Fruit fly (Drosophila melanogaster): ENCODE results near the gene PolI.

Gene PolI

dm6 chr3R:8261634-8262033 lies 28.3 kb downstream of the PolI start:
- TF ChIP-seq dsf (GFP tag; optimal IDR thresholded peaks at IDR 0.05; ENCODE audit: borderline replicate concordance) (no peak), Vsx2 (GFP tag; optimal IDR thresholded peaks at IDR 0.05; ENCODE audit: partially characterized antibody) (peak; percentile 17)

dm6 chr3R:8264302-8265080 lies 31.2 kb downstream of the PolI start, which contains the start of the genes RPA1 and Mcm2:
Gene RPA1 (minus strand): TSS chr3R:8264451.
Gene Mcm2 (plus strand): TSS chr3R:8264970.
- TF ChIP-seq HLH106 (tag; optimal IDR thresholded peaks at IDR 0.05) (peak; percentile 87), dsf (GFP tag; optimal IDR thresholded peaks at IDR 0.05; ENCODE audit: borderline replicate concordance) (peak; percentile 39), psq (GFP tag; optimal IDR thresholded peaks at IDR 0.05) (peak; percentile 77), pan (optimal IDR thresholded peaks at IDR 0.05) (no peak), OdsH (GFP tag; optimal IDR thresholded peaks at IDR 0.05) (peak; percentile 73), Mio (GFP tag; optimal IDR thresholded peaks at IDR 0.05) (peak; percentile 1), fru (GFP tag; optimal IDR thresholded peaks at IDR 0.05) (peak; percentile 74), Rel (GFP tag; optimal IDR thresholded peaks at IDR 0.05) (no peak), Rel (tag; optimal IDR thresholded peaks at IDR 0.05) (peak; percentile 19), sv (GFP tag; optimal IDR thresholded peaks at IDR 0.05) (peak; percentile 55), foxo (GFP tag; optimal IDR thresholded peaks at IDR 0.05) (peak in 1 of 2 experiments; percentile 89), Sp1 (GFP tag; optimal IDR thresholded peaks at IDR 0.05) (peak; percentile 84), jim (GFP tag; optimal IDR thresholded peaks at IDR 0.05) (peak; percentile 76), br (GFP tag; optimal IDR thresholded peaks at IDR 0.05) (peak; percentile 49), usp (GFP tag; optimal IDR thresholded peaks at IDR 0.05) (no peak), rgr (GFP tag; optimal IDR thresholded peaks at IDR 0.05) (peak; percentile 74), Abd-B (GFP tag; optimal IDR thresholded peaks at IDR 0.05) (no peak), CG9705 (GFP tag; optimal IDR thresholded peaks at IDR 0.05) (peak; percentile 64), woc (GFP tag; optimal IDR thresholded peaks at IDR 0.05) (peak; percentile 81), GATAd (GFP tag; optimal IDR thresholded peaks at IDR 0.05) (peak; percentile 8), CG32264 (GFP tag; optimal IDR thresholded peaks at IDR 0.05) (no peak), h (GFP tag; optimal IDR thresholded peaks at IDR 0.05) (peak; percentile 75), dl (GFP tag; optimal IDR thresholded peaks at IDR 0.05; ENCODE audit: insufficient read depth in 1 of 2, partially characterized antibody in 2 of 2) (no peak), Vsx2 (GFP tag; optimal IDR thresholded peaks at IDR 0.05; ENCODE audit: partially characterized antibody) (no peak), ey (GFP tag; optimal IDR thresholded peaks at IDR 0.05) (peak; percentile 69), Hr83 (GFP tag; optimal IDR thresholded peaks at IDR 0.05; ENCODE audit: poor library complexity, severe bottlenecking) (peak; percentile 73), dmrt93B (GFP tag; optimal IDR thresholded peaks at IDR 0.05) (peak; percentile 83)

dm6 chr3R:8269740-8270139 lies 36.4 kb downstream of the PolI start, which contains the start of gene CG9630:
Gene CG9630 (minus strand): TSS chr3R:8269896.
- TF ChIP-seq Dif (GFP tag; optimal IDR thresholded peaks at IDR 0.05; ENCODE audit: partially characterized antibody), result peak; percentile 13
- TF ChIP-seq Myc (optimal IDR thresholded peaks at IDR 0.05), result peak; percentile 55
- no peak for TF ChIP-seq CG9705 (GFP tag; optimal IDR thresholded peaks at IDR 0.05)

- no peak for TF ChIP-seq Mio (GFP tag; optimal IDR thresholded peaks at IDR 0.05)
- TF ChIP-seq CrebA (GFP tag; optimal IDR thresholded peaks at IDR 0.05; ENCODE audit: borderline replicate concordance), result no peak
- TF ChIP-seq Hr78 (GFP tag; optimal IDR thresholded peaks at IDR 0.05), result no peak
- peak; percentile 56 for TF ChIP-seq psq (GFP tag; optimal IDR thresholded peaks at IDR 0.05)
- no peak for TF ChIP-seq Rel (GFP tag; optimal IDR thresholded peaks at IDR 0.05)
- peak; percentile 23 for TF ChIP-seq Rel (tag; optimal IDR thresholded peaks at IDR 0.05)
- TF ChIP-seq sv (GFP tag; optimal IDR thresholded peaks at IDR 0.05), result no peak
- peak; percentile 63 for TF ChIP-seq rgr (GFP tag; optimal IDR thresholded peaks at IDR 0.05)
- peak; percentile 62 for TF ChIP-seq HLH106 (tag; optimal IDR thresholded peaks at IDR 0.05)
- peak; percentile 65 for TF ChIP-seq ey (GFP tag; optimal IDR thresholded peaks at IDR 0.05)
- TF ChIP-seq Sp1 (GFP tag; optimal IDR thresholded peaks at IDR 0.05), result peak; percentile 10
- TF ChIP-seq lola (GFP tag; optimal IDR thresholded peaks at IDR 0.05), result no peak
- no peak for TF ChIP-seq tai (GFP tag; optimal IDR thresholded peaks at IDR 0.05)
- TF ChIP-seq foxo (GFP tag; optimal IDR thresholded peaks at IDR 0.05), result peak in 1 of 2 experiments; percentile 69
- no peak for TF ChIP-seq Jra (GFP tag; optimal IDR thresholded peaks at IDR 0.05)
- TF ChIP-seq fru (GFP tag; optimal IDR thresholded peaks at IDR 0.05), result peak; percentile 70
- peak; percentile 60 for TF ChIP-seq OdsH (GFP tag; optimal IDR thresholded peaks at IDR 0.05)
- TF ChIP-seq h (GFP tag; optimal IDR thresholded peaks at IDR 0.05), result peak; percentile 79
- peak; percentile 71 for TF ChIP-seq br (GFP tag; optimal IDR thresholded peaks at IDR 0.05)
Observed at dm6 chr3R:8272573-8273165, 39.4 kb downstream of the PolI start.

Measured in whole organism, wandering third instar larva.